Fruit fly (Drosophila melanogaster) whole organism, embryonic: Measurements from ENCODE around the gene HDAC6.

ENCODE experiments used
- CG15269 ChIP-seq: fragments of 200-800 bp; sonication (Bioruptor generic); optimal IDR thresholded peaks from 2 replicates; lab custom pipeline; 2018; ENCODE audit warnings: missing biosample characterization, mild to moderate bottlenecking, missing genetic modification characterization, moderate library complexity
- CG30020 ChIP-seq: fragments of 200-800 bp; optimal IDR thresholded peaks from 2 replicates; lab custom pipeline; 2019; ENCODE audit warnings: missing biosample characterization, mild to moderate bottlenecking, missing genetic modification characterization, moderate library complexity
- CG30403 ChIP-seq: fragments of 200-800 bp; sonication (Bioruptor generic); optimal IDR thresholded peaks from 3 replicates; lab custom pipeline; 2016; ENCODE audit warnings: missing biosample characterization, missing genetic modification characterization
- CG6175 ChIP-seq: fragments of 200-800 bp; sonication (Bioruptor generic); IDR thresholded peaks from 3 replicates; pipeline ENCODE4 v1.3.6; 2022; ENCODE audit warnings: missing biosample characterization, missing genetic modification characterization
- Nf-YA ChIP-seq: fragments of 200-800 bp; sonication (Bioruptor generic); IDR thresholded peaks from 2 replicates; pipeline ENCODE4 v1.3.6; 2022; ENCODE audit warnings: missing biosample characterization, missing genetic modification characterization
- chm ChIP-seq: fragments of 200-800 bp; sonication (Bioruptor generic); IDR thresholded peaks from 2 replicates; pipeline ENCODE4 v1.3.6; 2022; ENCODE audit warnings: missing biosample characterization, missing genetic modification characterization
- dpn ChIP-seq, 2 experiments: fragments of 200-800 bp; sonication (Bioruptor generic); optimal IDR thresholded peaks; 3 replicates each; lab custom pipeline; 2016; ENCODE audit warnings: missing biosample characterization in 2 of 2, missing genetic modification characterization in 2 of 2
- fd96Cb ChIP-seq: fragments of 200-800 bp; sonication (Bioruptor generic); optimal IDR thresholded peaks from 2 replicates; lab custom pipeline; 2018; ENCODE audit warnings: missing biosample characterization, mild to moderate bottlenecking, missing genetic modification characterization, moderate library complexity
- inv ChIP-seq: fragments of 200-800 bp; sonication (Bioruptor generic); IDR thresholded peaks from 2 replicates; pipeline ENCODE4 v1.3.6; 2022; ENCODE audit warnings: missing biosample characterization, missing genetic modification characterization; ENCODE audit not compliant: partially characterized antibody
- lab ChIP-seq: fragments of 200-800 bp; sonication (Bioruptor generic); optimal IDR thresholded peaks from 3 replicates; lab custom pipeline; 2017; ENCODE audit warnings: missing biosample characterization, missing genetic modification characterization, mild to moderate bottlenecking, moderate library complexity, missing genetic modification reagents
- lov ChIP-seq, 2 experiments: fragments of 200-800 bp in 1 of 2; fragments of >200 bp in 1 of 2; sonication (Bioruptor generic) in 1 of 2; IDR thresholded peaks in 1 of 2; optimal IDR thresholded peaks in 1 of 2; 2 replicates in 1 of 2; 3 replicates in 1 of 2; pipeline versions ENCODE4 v1.3.6 to Lab custom; 2017 to 2022; ENCODE audit warnings: missing biosample characterization in 1 of 2, missing genetic modification characterization in 1 of 2
- nerfin-2 ChIP-seq: fragments of 200-800 bp; sonication (Bioruptor generic); IDR thresholded peaks from 2 replicates; pipeline ENCODE4 v1.3.6; 2022; ENCODE audit warnings: missing biosample characterization, missing genetic modification characterization; ENCODE audit not compliant: partially characterized antibody
- wek ChIP-seq: fragments of 200-800 bp; sonication (Bioruptor generic); optimal IDR thresholded peaks from 3 replicates; lab custom pipeline; 2018; ENCODE audit warnings: missing biosample characterization, mild to moderate bottlenecking, missing genetic modification characterization, moderate library complexity

DNA sequence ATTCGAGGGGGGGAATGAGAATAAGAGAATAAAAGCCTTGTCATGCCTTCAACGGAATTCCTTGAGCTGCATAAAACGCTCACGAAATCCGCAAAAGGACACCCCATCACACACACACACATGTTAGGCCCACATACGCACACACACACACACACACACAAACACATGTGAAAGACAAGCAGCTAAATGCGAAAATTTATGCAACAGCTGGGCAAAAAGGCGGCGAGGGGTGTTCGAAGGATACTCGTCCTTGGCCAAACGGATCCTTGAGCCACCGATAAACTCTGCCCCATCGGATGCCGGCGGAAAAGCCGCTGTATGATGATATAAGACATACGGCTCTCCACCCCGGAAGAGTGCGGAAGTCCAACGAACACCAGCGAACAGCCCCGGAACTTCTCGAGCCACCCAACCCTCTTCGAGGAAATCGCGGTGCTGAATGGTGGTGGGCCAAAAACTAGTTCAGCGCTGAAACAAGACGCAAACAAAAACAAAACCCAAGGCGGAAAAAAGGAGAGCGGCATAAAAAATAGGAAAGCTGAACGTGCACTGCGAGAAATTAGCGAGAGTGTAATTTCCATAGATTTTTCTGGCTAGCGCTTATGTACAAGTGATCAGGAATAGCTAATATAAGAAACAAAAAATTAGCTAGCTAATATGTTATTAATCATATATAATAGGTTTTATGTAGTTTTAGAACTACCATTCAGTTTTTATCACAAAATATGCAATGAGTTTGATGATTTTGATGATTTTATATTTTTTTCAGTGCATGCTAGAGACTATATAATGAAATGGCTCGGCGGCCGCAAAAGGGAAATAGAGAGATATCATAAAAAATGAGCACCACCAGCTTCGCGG is 50.6 kb downstream of the HDAC6 start:
- TF ChIP-seq lab (peak; percentile 71), inv (GFP tag; lab: Robert Waterston, UW) (no peak), nerfin-2 (GFP tag; lab: Robert Waterston, UW) (no peak), wek (GFP tag; lab: Kevin White, UChicago) (no peak), dpn (GFP tag; optimal IDR thresholded peaks at IDR 0.05; lab: Kevin White, UChicago) (peak in 1 of 2 experiments; percentile 45), CG30403 (GFP tag; lab: Kevin White, UChicago) (peak; percentile 67), fd96Cb (tag; lab: Kevin White, UChicago) (peak; percentile 57), lov (optimal IDR thresholded peaks at IDR 0.05; lab: Kevin White, UChicago) (no peak), lov (GFP tag; IDR thresholded peaks at IDR 0.05; lab: Robert Waterston, UW) (no peak), CG15269 (tag; lab: Kevin White, UChicago) (peak; percentile 71), CG6175 (GFP tag; lab: Robert Waterston, UW) (no peak), chm (GFP tag; lab: Robert Waterston, UW) (no peak), CG30020 (no peak), Nf-YA (GFP tag; lab: Robert Waterston, UW) (peak; percentile 21; the same call in 1 of the 2 replicates)
